Worm (Caenorhabditis elegans): Measurements from ENCODE around the gene mel-28.

ce11 chrIII:4762846-4763245 is 23.0 kb upstream of the mel-28 start:
- no peak for TF ChIP-seq nhr-11 (tag; optimal IDR thresholded peaks at IDR 0.05)
- no peak for TF ChIP-seq ztf-11 (tag; optimal IDR thresholded peaks at IDR 0.05)
- no peak for TF ChIP-seq ceh-16 (tag; optimal IDR thresholded peaks at IDR 0.05)
- TF ChIP-seq skn-1 (tag; optimal IDR thresholded peaks at IDR 0.05), result no peak
- TF ChIP-seq nhr-25 (tag; optimal IDR thresholded peaks at IDR 0.05), result no peak
- TF ChIP-seq nhr-237 (tag; optimal IDR thresholded peaks at IDR 0.05), result no peak
- no peak for TF ChIP-seq aly-2 (tag; optimal IDR thresholded peaks at IDR 0.05)
- no peak for TF ChIP-seq snpc-4 (tag; optimal IDR thresholded peaks at IDR 0.05)
- TF ChIP-seq lin-13 (GFP tag; optimal IDR thresholded peaks at IDR 0.05), result no peak
- no peak for TF ChIP-seq dmd-4 (tag; optimal IDR thresholded peaks at IDR 0.05)
- no peak for TF ChIP-seq sma-9 (GFP tag; optimal IDR thresholded peaks at IDR 0.05)
- TF ChIP-seq sma-9 (tag; optimal IDR thresholded peaks at IDR 0.05), result no peak
- no peak for TF ChIP-seq peb-1 (tag; optimal IDR thresholded peaks at IDR 0.05)
- TF ChIP-seq lin-39 (tag; optimal IDR thresholded peaks at IDR 0.05), result no peak
- no peak for TF ChIP-seq mdl-1 (tag; optimal IDR thresholded peaks at IDR 0.05)

Measured in whole organism, L2 larva.